Worm (Caenorhabditis elegans) whole organism, L4/young adult: ENCODE data around the gene nsy-4.

Experiments
- W03F9.2 ChIP-seq: fragments of 150-350 bp; optimal IDR thresholded peaks from 2 replicates; lab custom pipeline; 2014; ENCODE audit warnings: missing biosample characterization, missing genetic modification characterization
- him-1 ChIP-seq: sonication (generic microtip); optimal IDR thresholded peaks from 2 replicates; lab custom pipeline; 2016; ENCODE audit warnings: missing genotype, missing genetic modification reagents, missing genetic modification characterization, missing compliant biosample characterization

ce11 chrIV:2300186-2300585 is 22.9 kb upstream of the nsy-4 start, which contains the start of gene lin-1:
- no peak for TF ChIP-seq him-1 (tag; lab: Kevin White, UChicago)
- no peak for TF ChIP-seq W03F9.2
